Worm (Caenorhabditis elegans): ENCODE results near the gene marc-5.

DNA sequence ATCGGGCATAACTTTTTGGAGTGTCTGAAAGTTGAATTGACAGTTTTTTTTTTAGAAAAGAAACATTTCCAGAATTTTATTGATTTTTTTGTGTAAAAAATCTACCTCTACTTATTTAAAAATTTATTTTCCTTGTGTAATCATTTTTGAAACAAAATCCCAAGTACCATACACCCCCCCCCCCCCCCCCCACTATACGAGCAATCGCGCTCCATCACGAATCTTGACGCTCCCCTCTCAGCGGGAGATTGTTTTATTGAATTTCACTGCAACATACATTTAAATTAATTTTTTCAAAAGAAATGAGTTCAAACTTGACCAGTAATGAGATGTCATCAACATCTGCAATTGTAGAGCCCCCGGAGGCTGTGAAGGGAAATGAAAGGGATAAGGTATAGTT is 39.7 kb downstream of the marc-5 start, which contains the start of gene sop-2:
- TF ChIP-seq ztf-29 (GFP tag; IDR thresholded peaks at IDR 0.05) (no peak), cog-1 (tag; optimal IDR thresholded peaks at IDR 0.05) (no peak), klf-2 (GFP tag; conservative IDR thresholded peaks at IDR 0.05) (no peak), flt-1 (GFP tag; IDR thresholded peaks at IDR 0.05) (no peak), tab-1 (GFP tag; IDR thresholded peaks at IDR 0.05) (no peak), T22C8.4 (GFP tag; IDR thresholded peaks at IDR 0.05) (no peak), ztf-23 (GFP tag; IDR thresholded peaks at IDR 0.05) (no peak)
